Worm (Caenorhabditis elegans) whole organism, mixed stage, embryonic: ENCODE results near the gene glt-5.
"Not testable (repeated sequence)": the region's sequence is repeated elsewhere in the genome, so short reads cannot be mapped to it uniquely, and the experiment has no call there.

ENCODE experiments used
- M03D4.4 ChIP-seq: sonication (generic microtip); optimal IDR thresholded peaks from 2 replicates; lab custom pipeline; 2017; ENCODE audit warnings: mild to moderate bottlenecking, missing genetic modification characterization, missing compliant biosample characterization
- bed-3 ChIP-seq: fragments of 200-800 bp; sonication (Bioruptor generic); optimal IDR thresholded peaks from 3 replicates; lab custom pipeline; 2018; ENCODE audit warnings: mild to moderate bottlenecking, missing genetic modification characterization, moderate library complexity, missing compliant biosample characterization
- blmp-1 ChIP-seq: fragments of 150-350 bp; optimal IDR thresholded peaks from 2 replicates; lab custom pipeline; 2014; ENCODE audit warnings: missing biosample characterization, missing genetic modification characterization
- ceh-39 ChIP-seq: fragments of 150-350 bp; optimal IDR thresholded peaks from 2 replicates; lab custom pipeline; 2014; ENCODE audit warnings: missing biosample characterization, missing genetic modification characterization
- ceh-43 ChIP-seq: fragments of 200-800 bp; sonication (Bioruptor generic); optimal IDR thresholded peaks from 2 replicates; lab custom pipeline; 2018; ENCODE audit warnings: mild to moderate bottlenecking, missing genetic modification characterization, moderate library complexity, missing compliant biosample characterization
- ceh-83 ChIP-seq: fragments of 200-800 bp; sonication (Bioruptor generic); optimal IDR thresholded peaks from 2 replicates; lab custom pipeline; 2018; ENCODE audit warnings: mild to moderate bottlenecking, missing genetic modification characterization, missing compliant biosample characterization
- ces-1 ChIP-seq: fragments of 150-350 bp; optimal IDR thresholded peaks from 2 replicates; lab custom pipeline; 2014; ENCODE audit warnings: missing biosample characterization, missing genetic modification reagents, missing genetic modification characterization
- cnd-1 ChIP-seq: fragments of 200-800 bp; sonication (Bioruptor generic); optimal IDR thresholded peaks from 2 replicates; lab custom pipeline; 2018; ENCODE audit warnings: mild to moderate bottlenecking, missing genetic modification characterization, missing compliant biosample characterization
- drap-1 ChIP-seq: fragments of 200-800 bp; sonication (Bioruptor generic); optimal IDR thresholded peaks from 3 replicates; lab custom pipeline; 2018; ENCODE audit warnings: mild to moderate bottlenecking, missing genetic modification characterization, missing compliant biosample characterization
- elt-1 ChIP-seq: sonication (generic microtip); optimal IDR thresholded peaks from 2 replicates; lab custom pipeline; 2017; ENCODE audit warnings: missing genetic modification characterization, mild to moderate bottlenecking, missing compliant biosample characterization, antibody characterized with exemption, moderate library complexity, borderline replicate concordance; ENCODE audit not compliant: insufficient read depth
- elt-3 ChIP-seq: fragments of 150-350 bp; optimal IDR thresholded peaks from 2 replicates; lab custom pipeline; 2014; ENCODE audit warnings: missing biosample characterization, missing genetic modification characterization
- flh-1 ChIP-seq: fragments of 200-800 bp; sonication (Bioruptor generic); optimal IDR thresholded peaks from 2 replicates; lab custom pipeline; 2018; ENCODE audit warnings: mild to moderate bottlenecking, missing genetic modification characterization, moderate library complexity, missing compliant biosample characterization
- ham-2 ChIP-seq: fragments of 200-800 bp; sonication (Bioruptor generic); optimal IDR thresholded peaks from 2 replicates; lab custom pipeline; 2018; ENCODE audit warnings: mild to moderate bottlenecking, missing genetic modification characterization, missing compliant biosample characterization
- hlh-1 ChIP-seq: fragments of 150-350 bp; optimal IDR thresholded peaks from 2 replicates; lab custom pipeline; 2014; ENCODE audit warnings: missing biosample characterization, missing genetic modification reagents, missing genetic modification characterization
- lin-13 ChIP-seq: fragments of 150-350 bp; optimal IDR thresholded peaks from 2 replicates; lab custom pipeline; 2014; ENCODE audit warnings: missing biosample characterization, missing genetic modification characterization
- lin-32 ChIP-seq: fragments of 200-800 bp; sonication (Bioruptor generic); optimal IDR thresholded peaks from 2 replicates; lab custom pipeline; 2018; ENCODE audit warnings: mild to moderate bottlenecking, missing genetic modification characterization, missing compliant biosample characterization
- lsy-2 ChIP-seq: fragments of 150-350 bp; optimal IDR thresholded peaks from 2 replicates; lab custom pipeline; 2014; ENCODE audit warnings: missing biosample characterization, missing genetic modification characterization
- mab-5 ChIP-seq: fragments of 150-350 bp; optimal IDR thresholded peaks from 2 replicates; lab custom pipeline; 2014; ENCODE audit warnings: missing biosample characterization, missing genetic modification characterization
- mep-1 ChIP-seq: fragments of 150-350 bp; optimal IDR thresholded peaks from 2 replicates; lab custom pipeline; 2017; ENCODE audit warnings: missing biosample characterization, missing genetic modification reagents, missing genetic modification characterization, inconsistent platforms
- mls-2 ChIP-seq: sonication (generic microtip); optimal IDR thresholded peaks from 2 replicates; lab custom pipeline; 2016; ENCODE audit warnings: mild to moderate bottlenecking, missing genetic modification characterization, moderate library complexity, missing compliant biosample characterization
- nhr-12 ChIP-seq: fragments of 150-350 bp; optimal IDR thresholded peaks from 2 replicates; lab custom pipeline; 2014; ENCODE audit warnings: missing biosample characterization, missing genetic modification characterization
- nhr-2 ChIP-seq: fragments of 150-350 bp; optimal IDR thresholded peaks from 2 replicates; lab custom pipeline; 2014; ENCODE audit warnings: missing biosample characterization, missing genetic modification characterization
- nhr-237 ChIP-seq: fragments of 150-350 bp; optimal IDR thresholded peaks from 2 replicates; lab custom pipeline; 2014; ENCODE audit warnings: missing biosample characterization, missing genetic modification characterization
- nhr-28 ChIP-seq: fragments of 150-350 bp; optimal IDR thresholded peaks from 2 replicates; lab custom pipeline; 2014; ENCODE audit warnings: missing biosample characterization, missing genetic modification characterization
- nhr-76 ChIP-seq: sonication (generic microtip); optimal IDR thresholded peaks from 2 replicates; lab custom pipeline; 2017; ENCODE audit warnings: missing biosample characterization, missing genetic modification characterization
- pha-4 ChIP-seq: fragments of 150-350 bp; optimal IDR thresholded peaks from 2 replicates; lab custom pipeline; 2018; ENCODE audit warnings: missing biosample characterization, missing genetic modification reagents, missing genetic modification characterization
- sem-2 ChIP-seq: fragments of 200-800 bp; sonication (Bioruptor generic); optimal IDR thresholded peaks from 2 replicates; lab custom pipeline; 2018; ENCODE audit warnings: mild to moderate bottlenecking, missing genetic modification characterization, missing compliant biosample characterization
- snpc-4 ChIP-seq: fragments of 150-350 bp; optimal IDR thresholded peaks from 2 replicates; lab custom pipeline; 2014; ENCODE audit warnings: missing biosample characterization, missing genetic modification characterization
- sptf-1 ChIP-seq: sonication (generic microtip); optimal IDR thresholded peaks from 2 replicates; lab custom pipeline; 2017; ENCODE audit warnings: mild to moderate bottlenecking, missing genetic modification characterization, moderate library complexity, missing compliant biosample characterization
- tbx-8 ChIP-seq: fragments of 200-800 bp; sonication (Bioruptor generic); optimal IDR thresholded peaks from 2 replicates; lab custom pipeline; 2018; ENCODE audit warnings: mild to moderate bottlenecking, missing genetic modification characterization, moderate library complexity, missing compliant biosample characterization
- unc-120 ChIP-seq: sonication (generic microtip); optimal IDR thresholded peaks from 2 replicates; lab custom pipeline; 2017; ENCODE audit warnings: missing genetic modification characterization, missing compliant biosample characterization; ENCODE audit not compliant: poor library complexity, severe bottlenecking
- unc-39 ChIP-seq: fragments of 150-350 bp; optimal IDR thresholded peaks from 2 replicates; lab custom pipeline; 2014; ENCODE audit warnings: missing biosample characterization, missing genetic modification characterization
- unc-62 ChIP-seq: fragments of 150-350 bp; optimal IDR thresholded peaks from 2 replicates; lab custom pipeline; 2014; ENCODE audit warnings: missing biosample characterization, missing genetic modification reagents, missing genetic modification characterization
- zip-8 ChIP-seq: fragments of 150-350 bp; optimal IDR thresholded peaks from 2 replicates; lab custom pipeline; 2014; ENCODE audit warnings: missing biosample characterization, missing genetic modification characterization
- ztf-11 ChIP-seq: fragments of 150-350 bp; optimal IDR thresholded peaks from 2 replicates; lab custom pipeline; 2014; ENCODE audit warnings: missing biosample characterization, missing genetic modification characterization

The glt-5 gene

DNA sequence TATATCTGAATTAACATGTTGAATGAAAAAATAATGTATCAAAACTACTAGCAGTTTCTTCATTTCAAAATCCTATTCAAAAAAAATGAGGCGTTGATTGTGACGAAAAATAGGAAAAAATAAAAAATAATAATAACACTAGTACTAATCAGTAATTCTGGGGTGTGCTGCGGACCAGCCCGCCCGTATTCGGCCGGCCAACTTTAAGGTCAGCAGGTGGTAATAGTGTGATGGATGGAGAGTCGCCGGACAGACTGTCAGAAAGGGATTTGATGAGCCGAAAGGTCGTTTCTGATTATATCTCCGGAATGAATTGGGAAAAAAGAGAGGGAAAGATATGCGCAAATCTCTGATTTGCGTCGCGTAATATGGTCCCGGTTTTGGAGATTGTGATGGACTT lies 15.8 kb upstream of the glt-5 start, which contains the start of gene cutl-2:
Gene cutl-2 (minus strand): TSS at position 210 of the 400 bp plus-strand sequence.
- no peak for TF ChIP-seq lsy-2 (tag; lab: Kevin White, UChicago)
- peak; percentile 91 for TF ChIP-seq nhr-2 (tag; lab: Kevin White, UChicago)
- no peak for TF ChIP-seq unc-62
- TF ChIP-seq elt-1: peak; percentile 79

DNA sequence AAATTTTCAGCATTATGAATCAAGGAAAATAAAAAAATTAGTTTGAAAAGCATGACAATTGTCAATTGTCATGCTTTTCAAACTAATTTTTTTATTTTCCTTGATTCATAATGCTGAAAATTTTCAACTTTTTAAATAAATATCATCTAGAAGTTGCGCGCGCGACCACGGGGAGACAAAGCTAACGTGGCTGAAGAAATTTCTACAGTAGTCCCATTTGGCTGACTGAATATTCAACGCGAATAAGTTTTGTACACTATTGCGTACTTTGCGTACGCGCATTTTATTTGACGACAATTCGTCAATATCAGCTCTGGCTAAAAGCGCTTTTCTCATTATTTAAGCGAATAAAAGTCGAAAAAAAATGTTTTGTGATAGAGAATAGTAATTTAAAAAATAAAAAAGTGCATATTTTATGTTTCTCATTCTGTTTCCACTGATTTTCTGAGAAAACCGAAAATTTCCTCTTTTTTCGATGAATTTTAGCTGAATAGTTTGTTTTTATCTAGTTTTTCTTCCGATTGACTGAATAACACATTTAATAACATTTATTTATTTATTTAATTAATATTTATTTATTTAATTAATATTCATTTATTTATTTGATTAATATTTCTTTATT lies 10.1 kb upstream of the glt-5 start, which contains the start of gene Y53C12A.11:
Gene Y53C12A.11 (minus strand): TSS at position 68 of the 622 bp plus-strand sequence.
- not testable (repeated sequence) for TF ChIP-seq blmp-1 (tag; lab: Kevin White, UChicago); bed-3 (GFP tag; lab: Kevin White, UChicago); elt-3 (tag; lab: Kevin White, UChicago)

DNA sequence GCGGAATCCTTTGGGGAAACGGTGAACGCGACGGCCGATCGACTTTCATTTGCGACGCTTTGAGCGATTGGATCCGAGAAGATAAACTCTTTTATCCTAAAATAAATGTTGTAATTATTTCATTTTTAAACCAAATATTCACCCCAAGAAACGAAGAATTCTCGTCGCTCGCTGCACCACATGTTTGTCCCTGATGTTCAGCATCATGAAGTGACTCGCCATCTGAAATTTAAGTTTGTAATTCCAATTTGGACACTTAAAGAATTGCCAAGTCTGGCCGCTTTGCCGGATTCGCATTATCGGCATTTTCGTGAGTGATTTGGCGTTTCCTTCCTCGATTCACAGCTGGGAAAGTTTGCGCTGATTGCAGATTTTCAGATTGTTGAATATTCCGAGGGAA lies 9.2 kb upstream of the glt-5 start, which contains the start of gene Y53C12A.6:
Gene Y53C12A.6 (minus strand): TSS at position 101 of the 400 bp plus-strand sequence.
- TF ChIP-seq ceh-39 (tag; lab: Kevin White, UChicago) (no peak), ceh-43 (GFP tag; lab: Kevin White, UChicago) (no peak), nhr-76 (no peak), snpc-4 (tag; lab: Kevin White, UChicago) (no peak), flh-1 (GFP tag; lab: Kevin White, UChicago) (no peak), drap-1 (GFP tag; lab: Kevin White, UChicago) (no peak), pha-4 (no peak)

DNA sequence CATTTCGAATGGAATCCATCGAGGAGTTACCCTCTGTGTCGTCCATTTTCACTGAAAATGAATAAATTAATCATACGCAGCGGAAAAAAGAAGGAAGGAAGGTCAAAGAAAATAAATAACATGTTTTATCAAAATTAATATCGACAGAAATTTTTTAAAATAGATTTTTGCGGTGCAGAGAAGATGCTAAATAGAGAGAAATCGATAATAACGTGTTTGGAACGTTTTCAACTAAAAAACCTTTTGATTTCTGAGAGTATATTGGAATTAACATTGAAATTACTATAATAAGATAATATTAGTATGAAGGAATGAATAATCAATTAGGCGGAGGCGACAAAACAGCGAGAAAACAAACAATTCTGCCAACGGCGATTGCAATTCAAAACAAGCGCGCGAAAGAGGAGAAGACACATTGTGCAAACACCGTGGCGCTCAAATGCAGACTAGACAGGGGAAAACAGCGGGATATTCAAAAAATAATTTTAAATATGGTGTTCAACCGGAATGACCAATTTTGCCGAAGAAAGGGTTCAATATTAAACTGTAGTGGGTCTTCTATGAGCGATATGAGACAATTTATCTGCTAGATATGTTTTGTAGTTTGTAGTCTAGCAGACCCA lies 7.8 kb upstream of the glt-5 start, which contains the start of gene wee-1.3:
Gene wee-1.3 (minus strand): TSS at position 51 of the 623 bp plus-strand sequence.
- no peak for TF ChIP-seq ceh-83
- TF ChIP-seq ces-1: peak; percentile 58
- TF ChIP-seq nhr-28 (tag; lab: Kevin White, UChicago): no peak
- peak; percentile 47 for TF ChIP-seq mls-2
- TF ChIP-seq ceh-39 (tag; lab: Kevin White, UChicago): peak; percentile 45
- peak; percentile 75 for TF ChIP-seq mep-1 (tag; lab: Kevin White, UChicago)
- peak; percentile 20 for TF ChIP-seq hlh-1
- no peak for TF ChIP-seq tbx-8 (GFP tag; lab: Kevin White, UChicago)
- peak; percentile 89 for TF ChIP-seq lsy-2 (tag; lab: Kevin White, UChicago)
- TF ChIP-seq unc-120 (tag; lab: Kevin White, UChicago): peak; percentile 51
- TF ChIP-seq lin-13: peak; percentile 80
- peak; percentile 79 for TF ChIP-seq nhr-237 (tag; lab: Kevin White, UChicago)
- TF ChIP-seq drap-1 (GFP tag; lab: Kevin White, UChicago): peak; percentile 48
- peak; percentile 78 for TF ChIP-seq pha-4
- TF ChIP-seq zip-8 (tag; lab: Kevin White, UChicago): no peak

DNA sequence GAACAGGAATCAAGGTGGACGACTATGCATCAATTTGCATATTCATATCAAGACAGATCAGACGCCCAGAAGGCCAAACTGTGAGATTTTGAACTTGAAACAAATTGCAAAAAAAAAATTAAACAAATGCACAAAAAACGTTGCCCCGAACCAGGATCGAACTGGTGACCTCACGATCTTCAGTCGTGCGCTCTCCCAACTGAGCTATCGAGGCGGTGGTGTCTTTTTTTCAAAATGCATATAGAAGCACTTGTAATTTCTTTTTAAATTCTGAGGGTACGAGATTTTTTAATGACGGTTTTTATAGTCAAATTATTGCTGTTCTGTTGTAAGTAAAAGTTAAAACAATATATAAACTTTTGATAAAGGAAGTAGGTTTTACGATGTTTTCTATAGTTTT lies 4.4 kb upstream of the glt-5 start:
- peak; percentile 55 for TF ChIP-seq ceh-83
- no peak for TF ChIP-seq nhr-76
- TF ChIP-seq ztf-11 (tag; lab: Kevin White, UChicago): no peak
- no peak for TF ChIP-seq mep-1 (tag; lab: Kevin White, UChicago)
- TF ChIP-seq, all 35 proteins: peak for 1

DNA sequence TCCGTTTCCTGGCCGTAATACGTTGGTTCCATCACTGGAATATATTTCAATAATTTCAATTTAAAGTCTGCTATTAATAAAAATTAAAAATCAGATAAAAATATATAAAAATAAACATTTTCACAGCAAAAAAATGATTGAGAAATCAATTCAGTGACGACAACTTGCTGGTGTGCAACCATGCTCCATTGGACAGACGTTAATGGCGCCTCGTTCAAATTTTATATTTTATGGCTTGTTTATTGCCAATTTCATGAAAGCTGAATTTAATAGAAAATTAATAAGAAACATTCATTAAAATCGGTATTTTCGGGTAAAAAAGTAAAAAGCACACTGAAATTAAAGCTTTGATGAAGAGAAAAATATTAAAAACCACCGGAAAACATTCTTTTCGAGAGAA lies 2.5 kb downstream of the glt-5 start, which contains the start of gene Y53C12A.3:
Gene Y53C12A.3 (minus strand): TSS at position 34 of the 400 bp plus-strand sequence.
- TF ChIP-seq cnd-1 (no peak), ceh-43 (GFP tag; lab: Kevin White, UChicago) (no peak), unc-39 (tag; lab: Kevin White, UChicago) (no peak), elt-3 (tag; lab: Kevin White, UChicago) (no peak), unc-62 (no peak), nhr-2 (tag; lab: Kevin White, UChicago) (peak; percentile 11), nhr-76 (no peak), M03D4.4 (tag; lab: Kevin White, UChicago) (no peak), mls-2 (no peak), mep-1 (tag; lab: Kevin White, UChicago) (peak; percentile 31), ces-1 (peak; percentile 29), nhr-12 (no peak), zip-8 (tag; lab: Kevin White, UChicago) (no peak), drap-1 (GFP tag; lab: Kevin White, UChicago) (no peak), ham-2 (no peak), pha-4 (no peak), snpc-4 (tag; lab: Kevin White, UChicago) (no peak), hlh-1 (no peak), elt-1 (no peak), nhr-237 (tag; lab: Kevin White, UChicago) (peak; percentile 43), sptf-1 (tag; lab: Kevin White, UChicago) (no peak), lsy-2 (tag; lab: Kevin White, UChicago) (peak; percentile 51), ztf-11 (tag; lab: Kevin White, UChicago) (no peak), blmp-1 (tag; lab: Kevin White, UChicago) (no peak), flh-1 (GFP tag; lab: Kevin White, UChicago) (no peak), sem-2 (GFP tag; lab: Kevin White, UChicago) (no peak), lin-32 (no peak), lin-13 (no peak), bed-3 (GFP tag; lab: Kevin White, UChicago) (no peak), mab-5 (tag; lab: Kevin White, UChicago) (no peak), ceh-83 (no peak)
